Worm (Caenorhabditis elegans) whole organism, late embryonic: ENCODE data around the gene hpo-30.

Source experiments
- ama-1 ChIP-seq: fragments of 150-350 bp; optimal IDR thresholded peaks from 2 replicates; lab custom pipeline; 2014
- ceh-14 ChIP-seq: sonication (generic microtip); optimal IDR thresholded peaks from 2 replicates; lab custom pipeline; 2016; ENCODE audit warnings: missing genotype, missing genetic modification characterization, missing compliant biosample characterization
- ceh-24 ChIP-seq: sonication (generic microtip); optimal IDR thresholded peaks from 2 replicates; lab custom pipeline; 2016; ENCODE audit warnings: mild to moderate bottlenecking, missing genetic modification characterization, missing compliant biosample characterization
- ceh-9 ChIP-seq: sonication (generic microtip); optimal IDR thresholded peaks from 2 replicates; lab custom pipeline; 2016; ENCODE audit warnings: mild to moderate bottlenecking, missing genetic modification characterization, inconsistent platforms, missing compliant biosample characterization
- nhr-11 ChIP-seq: fragments of 150-350 bp; optimal IDR thresholded peaks from 2 replicates; lab custom pipeline; 2014; ENCODE audit warnings: missing biosample characterization, missing genetic modification characterization
- pqm-1 ChIP-seq: sonication (generic microtip); optimal IDR thresholded peaks from 2 replicates; lab custom pipeline; 2016; ENCODE audit warnings: missing genetic modification characterization, missing compliant biosample characterization
- syd-9 ChIP-seq: sonication (generic microtip); optimal IDR thresholded peaks from 2 replicates; lab custom pipeline; 2016; ENCODE audit warnings: mild to moderate bottlenecking, missing genetic modification characterization, moderate library complexity, missing compliant biosample characterization
- unc-55 ChIP-seq: sonication (generic microtip); optimal IDR thresholded peaks from 2 replicates; lab custom pipeline; 2017; ENCODE audit warnings: missing biosample characterization, missing genetic modification reagents, missing genetic modification characterization

ce11 chrV:12291587-12291986 lies 18.6 kb downstream of the hpo-30 start, which contains the start of the genes srpa-68 and srh-16:
- TF ChIP-seq ceh-9 (tag; lab: Kevin White, UChicago) (no peak), nhr-11 (tag; lab: Kevin White, UChicago) (no peak), unc-55 (GFP tag; lab: Kevin White, UChicago) (peak; percentile 15), ceh-14 (peak; percentile 57), ama-1 (lab: Kevin White, UChicago) (no peak), syd-9 (tag; lab: Kevin White, UChicago) (peak; percentile 38), ceh-24 (tag; lab: Kevin White, UChicago) (no peak), pqm-1 (tag; lab: Kevin White, UChicago) (no peak)
